Worm (Caenorhabditis elegans) whole organism, mixed stage, embryonic: Measurements from ENCODE around the gene bcf-1.

Experiments
- blmp-1 ChIP-seq: fragments of 150-350 bp; optimal IDR thresholded peaks from 2 replicates; lab custom pipeline; 2014; ENCODE audit warnings: missing biosample characterization, missing genetic modification characterization
- ceh-39 ChIP-seq: fragments of 150-350 bp; optimal IDR thresholded peaks from 2 replicates; lab custom pipeline; 2014; ENCODE audit warnings: missing biosample characterization, missing genetic modification characterization
- cnd-1 ChIP-seq: fragments of 200-800 bp; sonication (Bioruptor generic); optimal IDR thresholded peaks from 2 replicates; lab custom pipeline; 2018; ENCODE audit warnings: mild to moderate bottlenecking, missing genetic modification characterization, missing compliant biosample characterization
- lin-13 ChIP-seq: fragments of 150-350 bp; optimal IDR thresholded peaks from 2 replicates; lab custom pipeline; 2014; ENCODE audit warnings: missing biosample characterization, missing genetic modification characterization
- nhr-237 ChIP-seq: fragments of 150-350 bp; optimal IDR thresholded peaks from 2 replicates; lab custom pipeline; 2014; ENCODE audit warnings: missing biosample characterization, missing genetic modification characterization
- nhr-76 ChIP-seq: sonication (generic microtip); optimal IDR thresholded peaks from 2 replicates; lab custom pipeline; 2017; ENCODE audit warnings: missing biosample characterization, missing genetic modification characterization
- pha-4 ChIP-seq: fragments of 150-350 bp; optimal IDR thresholded peaks from 2 replicates; lab custom pipeline; 2018; ENCODE audit warnings: missing biosample characterization, missing genetic modification reagents, missing genetic modification characterization
- snpc-4 ChIP-seq: fragments of 150-350 bp; optimal IDR thresholded peaks from 2 replicates; lab custom pipeline; 2014; ENCODE audit warnings: missing biosample characterization, missing genetic modification characterization
- tbx-8 ChIP-seq: fragments of 200-800 bp; sonication (Bioruptor generic); optimal IDR thresholded peaks from 2 replicates; lab custom pipeline; 2018; ENCODE audit warnings: mild to moderate bottlenecking, missing genetic modification characterization, moderate library complexity, missing compliant biosample characterization
- unc-62 ChIP-seq: fragments of 150-350 bp; optimal IDR thresholded peaks from 2 replicates; lab custom pipeline; 2014; ENCODE audit warnings: missing biosample characterization, missing genetic modification reagents, missing genetic modification characterization
- ztf-11 ChIP-seq: fragments of 150-350 bp; optimal IDR thresholded peaks from 2 replicates; lab custom pipeline; 2014; ENCODE audit warnings: missing biosample characterization, missing genetic modification characterization

DNA sequence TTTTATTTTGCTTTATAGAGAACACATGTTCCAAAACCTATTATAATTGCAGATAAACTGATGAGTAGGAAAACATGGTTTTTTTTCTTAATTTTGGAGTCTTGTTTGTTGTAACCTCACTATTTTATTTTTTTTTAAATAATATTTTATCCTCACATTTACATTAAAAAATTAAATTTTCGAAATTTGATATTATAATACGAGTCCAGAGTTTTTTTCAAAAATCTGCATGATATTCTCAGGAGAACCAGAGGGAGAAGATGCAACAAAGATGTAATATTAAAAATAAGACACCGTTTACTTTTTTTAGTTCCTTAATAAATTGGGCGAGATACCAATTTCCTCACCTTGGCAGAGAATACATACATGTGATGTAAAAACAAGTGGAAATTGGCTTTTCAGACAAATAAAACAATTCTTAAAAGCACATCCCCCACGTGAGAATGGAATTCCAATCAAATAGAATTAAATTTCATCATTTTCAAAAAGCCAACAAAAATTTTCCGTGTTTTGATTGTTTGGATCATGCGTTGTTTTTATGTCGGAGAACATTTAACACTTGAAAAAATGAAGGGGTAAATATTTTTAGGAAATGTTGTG, 22.8 kb downstream of the bcf-1 start:
- TF ChIP-seq snpc-4 (tag; lab: Kevin White, UChicago) (no peak), ceh-39 (tag; lab: Kevin White, UChicago) (no peak), nhr-76 (no peak), ztf-11 (tag; lab: Kevin White, UChicago) (no peak), tbx-8 (no peak), lin-13 (tag; lab: Kevin White, UChicago) (no peak), nhr-237 (tag; lab: Kevin White, UChicago) (no peak), unc-62 (no peak), blmp-1 (tag; lab: Kevin White, UChicago) (no peak), pha-4 (tag; lab: Kevin White, UChicago) (no peak), cnd-1 (tag; lab: Kevin White, UChicago) (no peak)
